Fruit fly (Drosophila melanogaster) whole organism, adult: ENCODE results near the gene ast.

Experiments used
- CG11617 ChIP-seq: fragments of 200-800 bp; sonication (Bioruptor generic); optimal IDR thresholded peaks from 2 replicates; lab custom pipeline; 2017; ENCODE audit warnings: mild to moderate bottlenecking, missing biosample characterization, missing genetic modification reagents, missing genetic modification characterization
- CG12768 ChIP-seq: fragments of 200-800 bp; sonication (Bioruptor generic); optimal IDR thresholded peaks from 2 replicates; lab custom pipeline; 2017; ENCODE audit warnings: missing biosample characterization, missing genetic modification characterization, mild to moderate bottlenecking, moderate library complexity, missing genetic modification reagents
- CG14711 ChIP-seq: fragments of 200-800 bp; sonication (Bioruptor generic); optimal IDR thresholded peaks from 2 replicates; lab custom pipeline; 2018; ENCODE audit warnings: missing biosample characterization, mild to moderate bottlenecking, missing genetic modification characterization, moderate library complexity
- CG1620 ChIP-seq: fragments of 200-800 bp; sonication (Bioruptor generic); optimal IDR thresholded peaks from 2 replicates; lab custom pipeline; 2016; ENCODE audit warnings: missing biosample characterization, missing genetic modification characterization
- CG33017 ChIP-seq: fragments of 200-800 bp; sonication (Bioruptor generic); optimal IDR thresholded peaks from 2 replicates; lab custom pipeline; 2018; ENCODE audit warnings: missing biosample characterization, mild to moderate bottlenecking, missing genetic modification characterization, moderate library complexity
- CG5204 ChIP-seq: fragments of 200-800 bp; sonication (Bioruptor generic); optimal IDR thresholded peaks from 2 replicates; lab custom pipeline; 2016; ENCODE audit warnings: missing biosample characterization, missing genetic modification characterization
- CG7045 ChIP-seq: fragments of 200-800 bp; sonication (Bioruptor generic); optimal IDR thresholded peaks from 2 replicates; lab custom pipeline; 2017; ENCODE audit warnings: missing biosample characterization, mild to moderate bottlenecking, missing genetic modification characterization
- CG7101 ChIP-seq: fragments of 200-800 bp; sonication (Bioruptor generic); optimal IDR thresholded peaks from 2 replicates; lab custom pipeline; 2018; ENCODE audit warnings: missing biosample characterization, mild to moderate bottlenecking, missing genetic modification characterization, moderate library complexity
- Clk ChIP-seq: fragments of 200-800 bp; sonication (Bioruptor generic); optimal IDR thresholded peaks from 2 replicates; lab custom pipeline; 2017; ENCODE audit warnings: missing biosample characterization, missing genetic modification characterization
- Crg-1 ChIP-seq: fragments of 200-800 bp; sonication (Bioruptor generic); optimal IDR thresholded peaks from 2 replicates; lab custom pipeline; 2016; ENCODE audit warnings: missing biosample characterization, missing genetic modification characterization
- Hr96 ChIP-seq: fragments of 200-800 bp; sonication (Bioruptor generic); optimal IDR thresholded peaks from 2 replicates; lab custom pipeline; 2016; ENCODE audit warnings: missing biosample characterization, missing genetic modification characterization
- Mnt ChIP-seq: fragments of 200-800 bp; sonication (Bioruptor generic); optimal IDR thresholded peaks from 2 replicates; lab custom pipeline; 2016; ENCODE audit warnings: missing biosample characterization, mild to moderate bottlenecking, missing genetic modification characterization
- bab1 ChIP-seq: fragments of 200-800 bp; sonication (Bioruptor generic); optimal IDR thresholded peaks from 3 replicates; lab custom pipeline; 2019; ENCODE audit warnings: missing biosample characterization, mild to moderate bottlenecking, missing genetic modification characterization, moderate library complexity
- cic ChIP-seq: fragments of 200-800 bp; sonication (Bioruptor generic); optimal IDR thresholded peaks from 2 replicates; lab custom pipeline; 2017; ENCODE audit warnings: missing biosample characterization, mild to moderate bottlenecking, missing genetic modification characterization, moderate library complexity
- cnc ChIP-seq, 2 experiments: fragments of >200 bp; optimal IDR thresholded peaks; 2 replicates each; lab custom pipeline; 2017
- kay ChIP-seq: fragments of 200-800 bp; sonication (Bioruptor generic); peaks from one replicate; lab custom pipeline; 2016; ENCODE audit warnings: missing biosample characterization, missing genetic modification characterization, borderline replicate concordance
- ovo ChIP-seq: fragments of 200-800 bp; sonication (Bioruptor generic); optimal IDR thresholded peaks from 2 replicates; lab custom pipeline; 2016; ENCODE audit warnings: missing biosample characterization, missing genetic modification characterization
- pad ChIP-seq: fragments of 200-800 bp; sonication (Bioruptor generic); optimal IDR thresholded peaks from 3 replicates; lab custom pipeline; 2017; ENCODE audit warnings: missing biosample characterization, missing genetic modification characterization, mild to moderate bottlenecking, moderate library complexity, missing genetic modification reagents
- tj ChIP-seq: fragments of 200-800 bp; sonication (Bioruptor generic); optimal IDR thresholded peaks from 3 replicates; lab custom pipeline; 2017; ENCODE audit warnings: missing biosample characterization, mild to moderate bottlenecking, missing genetic modification characterization, moderate library complexity
- toe ChIP-seq: fragments of 200-800 bp; sonication (Bioruptor generic); optimal IDR thresholded peaks from 2 replicates; lab custom pipeline; 2016; ENCODE audit warnings: missing biosample characterization, missing genetic modification characterization

The ast gene

dm6 chr2L:1047965-1048364 is 29.8 kb upstream of the ast start, which contains the start of gene IA-2:
IA-2 (minus strand) TSS chr2L:1048053.
- TF ChIP-seq pad (GFP tag; lab: Kevin White, UChicago) (no peak), tj (no peak), CG7045 (GFP tag; lab: Kevin White, UChicago) (no peak), CG1620 (GFP tag; lab: Kevin White, UChicago) (no peak), Crg-1 (GFP tag; lab: Kevin White, UChicago) (no peak), CG14711 (tag; lab: Kevin White, UChicago) (no peak), cic (GFP tag; lab: Kevin White, UChicago) (no peak), bab1 (GFP tag; lab: Kevin White, UChicago) (no peak), kay (GFP tag; lab: Kevin White, UChicago) (no peak), CG7101 (tag; lab: Kevin White, UChicago) (no peak), Mnt (GFP tag; lab: Kevin White, UChicago) (no peak), CG33017 (tag; lab: Kevin White, UChicago) (no peak), CG12768 (GFP tag; lab: Kevin White, UChicago) (no peak), ovo (GFP tag; lab: Kevin White, UChicago) (no peak), CG11617 (GFP tag; lab: Kevin White, UChicago) (no peak), Clk (GFP tag; lab: Kevin White, UChicago) (no peak), CG5204 (GFP tag; lab: Kevin White, UChicago) (no peak)

DNA sequence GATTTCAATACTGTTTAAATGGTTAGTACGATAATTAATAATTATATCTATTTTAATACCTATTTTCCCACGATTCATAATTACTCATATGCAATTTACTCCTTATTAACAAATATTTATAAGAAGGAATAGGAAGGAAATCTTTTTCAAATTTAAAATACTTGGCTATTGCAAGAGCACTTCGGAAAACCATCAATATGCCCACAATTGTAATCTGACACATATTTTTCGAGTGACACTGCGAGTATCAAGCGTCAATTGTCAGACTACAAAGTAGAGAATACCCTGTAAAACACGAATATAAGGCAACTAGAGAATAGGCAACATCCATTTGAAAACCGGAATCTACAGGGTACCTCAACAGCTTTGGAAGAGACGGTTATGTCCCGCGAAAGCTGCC is 29.3 kb upstream of the ast start:
- TF ChIP-seq tj (no peak), bab1 (GFP tag; lab: Kevin White, UChicago) (no peak), Mnt (GFP tag; lab: Kevin White, UChicago) (no peak), kay (GFP tag; lab: Kevin White, UChicago) (no peak), CG12768 (GFP tag; lab: Kevin White, UChicago) (peak; percentile 50), ovo (GFP tag; lab: Kevin White, UChicago) (no peak), cnc (optimal IDR thresholded peaks at IDR 0.05; lab: Kevin White, UChicago) (no peak), CG7045 (GFP tag; lab: Kevin White, UChicago) (peak; percentile 65), Crg-1 (GFP tag; lab: Kevin White, UChicago) (no peak), CG1620 (GFP tag; lab: Kevin White, UChicago) (no peak), CG5204 (GFP tag; lab: Kevin White, UChicago) (peak; percentile 63), CG7101 (tag; lab: Kevin White, UChicago) (peak; percentile 2), toe (peak; percentile 32), Hr96 (GFP tag; lab: Kevin White, UChicago) (no peak), Clk (GFP tag; lab: Kevin White, UChicago) (no peak), CG14711 (tag; lab: Kevin White, UChicago) (no peak), CG33017 (tag; lab: Kevin White, UChicago) (peak; percentile 34), CG11617 (GFP tag; lab: Kevin White, UChicago) (no peak), pad (GFP tag; lab: Kevin White, UChicago) (no peak), cic (GFP tag; lab: Kevin White, UChicago) (no peak)

DNA sequence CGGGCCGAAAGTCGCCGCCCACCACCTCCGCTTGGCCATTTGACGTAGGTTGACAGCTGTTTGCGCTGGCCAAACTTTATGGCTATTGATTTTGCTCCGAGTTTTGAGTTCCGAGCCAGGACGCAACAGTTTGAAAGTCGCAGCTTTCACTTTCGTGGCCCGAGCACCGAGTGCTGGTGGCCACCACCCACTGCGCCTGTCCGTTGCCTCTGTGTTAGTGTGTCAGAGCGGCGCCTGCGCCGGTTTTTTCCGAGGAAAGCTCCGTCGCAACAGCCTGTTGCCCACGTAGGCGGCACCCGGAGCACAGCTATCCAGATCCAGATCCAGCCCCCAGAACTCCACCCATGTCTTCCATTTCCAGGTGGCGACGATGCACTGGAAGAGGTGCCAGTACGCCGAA is 28.9 kb upstream of the ast start:
- no peak for TF ChIP-seq Clk (GFP tag; lab: Kevin White, UChicago)
- TF ChIP-seq cic (GFP tag; lab: Kevin White, UChicago): peak; percentile 7

dm6 chr2L:1049361-1049760 is 28.4 kb upstream of the ast start:
- TF ChIP-seq cic (GFP tag; lab: Kevin White, UChicago) (no peak), kay (GFP tag; lab: Kevin White, UChicago) (no peak), CG1620 (GFP tag; lab: Kevin White, UChicago) (no peak), CG12768 (GFP tag; lab: Kevin White, UChicago) (no peak), tj (no peak), ovo (GFP tag; lab: Kevin White, UChicago) (no peak), CG33017 (tag; lab: Kevin White, UChicago) (no peak)

dm6 chr2L:1056631-1057030 is 21.1 kb upstream of the ast start:
- TF ChIP-seq toe (no peak), tj (no peak), CG33017 (tag; lab: Kevin White, UChicago) (no peak), Mnt (GFP tag; lab: Kevin White, UChicago) (no peak), ovo (GFP tag; lab: Kevin White, UChicago) (no peak), cic (GFP tag; lab: Kevin White, UChicago) (no peak), pad (GFP tag; lab: Kevin White, UChicago) (no peak), CG5204 (GFP tag; lab: Kevin White, UChicago) (no peak), CG7045 (GFP tag; lab: Kevin White, UChicago) (no peak)

dm6 chr2L:1057513-1057912 is 20.2 kb upstream of the ast start:
- TF ChIP-seq Clk (GFP tag; lab: Kevin White, UChicago) (no peak), cnc (optimal IDR thresholded peaks at IDR 0.05; lab: Kevin White, UChicago) (no peak), Mnt (GFP tag; lab: Kevin White, UChicago) (no peak), toe (no peak)
